Worm (Caenorhabditis elegans): Measurements from ENCODE around the gene F13H8.11.

ce11 chrII:6247011-6247410 is 12.8 kb downstream of the F13H8.11 start, which contains the start of gene T24H7.2:
- TF ChIP-seq ref-1 (GFP tag; conservative IDR thresholded peaks at IDR 0.05) (no peak), flt-1 (GFP tag; IDR thresholded peaks at IDR 0.05) (no peak), ztf-23 (GFP tag; IDR thresholded peaks at IDR 0.05) (no peak), ztf-29 (GFP tag; IDR thresholded peaks at IDR 0.05) (no peak)

All from whole organism, midembryonic.